Fruit fly (Drosophila melanogaster) whole organism, embryonic: ENCODE data around the gene abs.

Experiments
- B-H1 ChIP-seq: fragments of 200-800 bp; sonication (Bioruptor generic); IDR thresholded peaks from 3 replicates; pipeline ENCODE4 v1.3.6; 2022; ENCODE audit warnings: missing biosample characterization, missing genetic modification characterization
- Bteb2 ChIP-seq: fragments of 200-800 bp; sonication (Bioruptor generic); optimal IDR thresholded peaks from 2 replicates; lab custom pipeline; 2016; ENCODE audit warnings: missing biosample characterization, missing genetic modification characterization
- C15 ChIP-seq: fragments of 200-800 bp; sonication (Bioruptor generic); IDR thresholded peaks from 3 replicates; pipeline ENCODE4 v1.3.6; 2022; ENCODE audit warnings: missing biosample characterization, missing genetic modification characterization
- CG10959 ChIP-seq: fragments of 200-800 bp; sonication (Bioruptor generic); IDR thresholded peaks from 2 replicates; pipeline ENCODE4 v1.3.6; 2022; ENCODE audit warnings: missing biosample characterization, missing genetic modification characterization
- CG10979 ChIP-seq: fragments of 200-800 bp; sonication (Bioruptor generic); optimal IDR thresholded peaks from 2 replicates; lab custom pipeline; 2018; ENCODE audit warnings: missing biosample characterization, mild to moderate bottlenecking, missing genetic modification characterization, moderate library complexity
- CG11456 ChIP-seq: fragments of 200-800 bp; sonication (Bioruptor generic); IDR thresholded peaks from 3 replicates; pipeline ENCODE4 v1.3.6; 2022; ENCODE audit warnings: missing biosample characterization, missing genetic modification characterization
- CG15269 ChIP-seq: fragments of 200-800 bp; sonication (Bioruptor generic); optimal IDR thresholded peaks from 2 replicates; lab custom pipeline; 2018; ENCODE audit warnings: missing biosample characterization, mild to moderate bottlenecking, missing genetic modification characterization, moderate library complexity
- CG16779 ChIP-seq: fragments of 200-800 bp; sonication (Bioruptor generic); IDR thresholded peaks from 2 replicates; pipeline ENCODE4 v1.3.6; 2022; ENCODE audit warnings: missing biosample characterization, missing genetic modification characterization
- CG17186 ChIP-seq: fragments of 200-800 bp; sonication (Bioruptor generic); optimal IDR thresholded peaks from 3 replicates; lab custom pipeline; 2017; ENCODE audit warnings: missing biosample characterization, missing genetic modification reagents, missing genetic modification characterization
- CG3995 ChIP-seq: fragments of 200-800 bp; sonication (Bioruptor generic); optimal IDR thresholded peaks from 3 replicates; lab custom pipeline; 2016; ENCODE audit warnings: missing biosample characterization, missing genetic modification characterization
- CG4730 ChIP-seq: fragments of 200-800 bp; sonication (Bioruptor generic); IDR thresholded peaks from 2 replicates; pipeline ENCODE4 v1.3.6; 2022; ENCODE audit warnings: missing biosample characterization, missing genetic modification characterization
- CG5245 ChIP-seq: fragments of 200-800 bp; sonication (Bioruptor generic); optimal IDR thresholded peaks from 3 replicates; lab custom pipeline; 2016; ENCODE audit warnings: missing biosample characterization, missing genetic modification characterization
- CG7839 ChIP-seq: fragments of 200-800 bp; sonication (Bioruptor generic); optimal IDR thresholded peaks from 3 replicates; lab custom pipeline; 2018; ENCODE audit warnings: missing biosample characterization, mild to moderate bottlenecking, missing genetic modification characterization, moderate library complexity
- Chrac-16 ChIP-seq: fragments of 200-800 bp; sonication (Bioruptor generic); optimal IDR thresholded peaks from 3 replicates; lab custom pipeline; 2016; ENCODE audit warnings: missing biosample characterization, missing genetic modification characterization
- Dip2 ChIP-seq: fragments of 200-800 bp; sonication (Bioruptor generic); IDR thresholded peaks from 2 replicates; pipeline ENCODE4 v1.3.6; 2022; ENCODE audit warnings: missing biosample characterization, missing genetic modification characterization
- Eip74EF ChIP-seq, 2 experiments: fragments of 200-800 bp in 1 of 2; fragments of >200 bp in 1 of 2; sonication (Bioruptor generic) in 1 of 2; optimal IDR thresholded peaks; 2 replicates each; lab custom pipeline; 2017 to 2019; ENCODE audit warnings: missing biosample characterization in 2 of 2, missing genetic modification characterization in 2 of 2, mild to moderate bottlenecking in 1 of 2, moderate library complexity in 1 of 2
- HmgZ ChIP-seq: fragments of 200-800 bp; sonication (Bioruptor generic); optimal IDR thresholded peaks from 2 replicates; lab custom pipeline; 2018; ENCODE audit warnings: missing biosample characterization, mild to moderate bottlenecking, missing genetic modification characterization
- Hr51 ChIP-seq, 2 experiments: fragments of 200-800 bp; sonication (Bioruptor generic); optimal IDR thresholded peaks; 2 replicates in 1 of 2; 3 replicates in 1 of 2; lab custom pipeline; 2016 to 2018; ENCODE audit warnings: missing biosample characterization in 2 of 2, missing genetic modification characterization in 2 of 2, mild to moderate bottlenecking in 1 of 2, moderate library complexity in 1 of 2
- Jarid2 ChIP-seq: fragments of 200-800 bp; sonication (Bioruptor generic); optimal IDR thresholded peaks from 3 replicates; lab custom pipeline; 2017; ENCODE audit warnings: mild to moderate bottlenecking, missing biosample characterization, missing genetic modification reagents, missing genetic modification characterization
- NFAT ChIP-seq: fragments of 200-800 bp; sonication (Bioruptor generic); IDR thresholded peaks from 2 replicates; pipeline ENCODE4 v1.3.6; 2022; ENCODE audit warnings: missing biosample characterization, missing genetic modification characterization
- PHDP ChIP-seq: fragments of 200-800 bp; sonication (Bioruptor generic); optimal IDR thresholded peaks from 3 replicates; lab custom pipeline; 2018; ENCODE audit warnings: missing biosample characterization, mild to moderate bottlenecking, missing genetic modification characterization, moderate library complexity
- Ptx1 ChIP-seq: fragments of 200-800 bp; sonication (Bioruptor generic); IDR thresholded peaks from 2 replicates; pipeline ENCODE4 v1.3.6; 2022; ENCODE audit warnings: missing biosample characterization, missing genetic modification characterization
- Usf ChIP-seq: fragments of 200-800 bp; sonication (Bioruptor generic); optimal IDR thresholded peaks from 2 replicates; lab custom pipeline; 2017; ENCODE audit warnings: missing genotype, missing biosample characterization, missing genetic modification characterization
- bcd ChIP-seq: fragments of 200-800 bp; sonication (Bioruptor generic); optimal IDR thresholded peaks from 2 replicates; lab custom pipeline; 2017; ENCODE audit warnings: missing biosample characterization, mild to moderate bottlenecking, missing genetic modification characterization
- chn ChIP-seq: fragments of 200-800 bp; sonication (Bioruptor generic); optimal IDR thresholded peaks from 2 replicates; lab custom pipeline; 2016; ENCODE audit warnings: missing biosample characterization, missing genetic modification characterization
- dm ChIP-seq: fragments of 200-800 bp; sonication (Bioruptor generic); optimal IDR thresholded peaks from 3 replicates; lab custom pipeline; 2016; ENCODE audit warnings: missing biosample characterization, missing genetic modification characterization
- dmrt99B ChIP-seq: fragments of 200-800 bp; sonication (Bioruptor generic); optimal IDR thresholded peaks from 2 replicates; lab custom pipeline; 2018; ENCODE audit warnings: missing biosample characterization, mild to moderate bottlenecking, missing genetic modification characterization, moderate library complexity
- ems ChIP-seq: fragments of 200-800 bp; sonication (Bioruptor generic); optimal IDR thresholded peaks from 3 replicates; lab custom pipeline; 2016; ENCODE audit warnings: missing biosample characterization, missing genetic modification characterization
- esg ChIP-seq: fragments of 200-800 bp; sonication (Bioruptor generic); conservative IDR thresholded peaks from 2 replicates; pipeline ENCODE4 v1.3.6; 2022; ENCODE audit warnings: missing biosample characterization, missing genetic modification characterization
- fd96Cb ChIP-seq: fragments of 200-800 bp; sonication (Bioruptor generic); optimal IDR thresholded peaks from 2 replicates; lab custom pipeline; 2018; ENCODE audit warnings: missing biosample characterization, mild to moderate bottlenecking, missing genetic modification characterization, moderate library complexity
- grau ChIP-seq: fragments of 200-800 bp; optimal IDR thresholded peaks from 3 replicates; lab custom pipeline; 2019; ENCODE audit warnings: missing biosample characterization, mild to moderate bottlenecking, missing genetic modification characterization, moderate library complexity
- gsb ChIP-seq: fragments of 200-800 bp; sonication (Bioruptor generic); IDR thresholded peaks from 2 replicates; pipeline ENCODE4 v1.3.6; 2022; ENCODE audit warnings: missing biosample characterization, missing genetic modification characterization
- hbn ChIP-seq: fragments of 200-800 bp; sonication (Bioruptor generic); IDR thresholded peaks from 2 replicates; pipeline ENCODE4 v1.3.6; 2022; ENCODE audit warnings: missing biosample characterization, missing genetic modification characterization; ENCODE audit not compliant: partially characterized antibody
- insv ChIP-seq, 2 experiments: fragments of 200-800 bp; sonication (Bioruptor generic); optimal IDR thresholded peaks; 3 replicates each; lab custom pipeline; 2016 to 2018; ENCODE audit warnings: missing biosample characterization in 2 of 2, missing genetic modification characterization in 2 of 2
- inv ChIP-seq: fragments of 200-800 bp; sonication (Bioruptor generic); IDR thresholded peaks from 2 replicates; pipeline ENCODE4 v1.3.6; 2022; ENCODE audit warnings: missing biosample characterization, missing genetic modification characterization; ENCODE audit not compliant: partially characterized antibody
- jing ChIP-seq: fragments of 200-800 bp; sonication (Bioruptor generic); optimal IDR thresholded peaks from 2 replicates; lab custom pipeline; 2018; ENCODE audit warnings: missing biosample characterization, mild to moderate bottlenecking, missing genetic modification characterization
- nerfin-2 ChIP-seq: fragments of 200-800 bp; sonication (Bioruptor generic); IDR thresholded peaks from 2 replicates; pipeline ENCODE4 v1.3.6; 2022; ENCODE audit warnings: missing biosample characterization, missing genetic modification characterization; ENCODE audit not compliant: partially characterized antibody
- peb ChIP-seq: fragments of 200-800 bp; sonication (Bioruptor generic); IDR thresholded peaks from 2 replicates; pipeline ENCODE4 v1.3.6; 2022; ENCODE audit warnings: missing biosample characterization, missing genetic modification characterization
- pfk ChIP-seq: fragments of 200-800 bp; sonication (Bioruptor generic); optimal IDR thresholded peaks from 2 replicates; lab custom pipeline; 2018; ENCODE audit warnings: missing biosample characterization, mild to moderate bottlenecking, missing genetic modification characterization, moderate library complexity
- pnt ChIP-seq: fragments of 200-800 bp; sonication (Bioruptor generic); optimal IDR thresholded peaks from 3 replicates; lab custom pipeline; 2016; ENCODE audit warnings: missing biosample characterization, missing genetic modification characterization
- run ChIP-seq: fragments of 200-800 bp; sonication (Bioruptor generic); optimal IDR thresholded peaks from 3 replicates; lab custom pipeline; 2018; ENCODE audit warnings: missing biosample characterization, mild to moderate bottlenecking, missing genetic modification characterization
- sens-2 ChIP-seq: fragments of 200-800 bp; sonication (Bioruptor generic); IDR thresholded peaks from 2 replicates; pipeline ENCODE4 v1.3.6; 2022; ENCODE audit warnings: missing biosample characterization, missing genetic modification characterization
- sim ChIP-seq: fragments of 200-800 bp; sonication (Bioruptor generic); IDR thresholded peaks from 2 replicates; pipeline ENCODE4 v1.3.6; 2022; ENCODE audit warnings: missing biosample characterization, missing genetic modification characterization
- tin ChIP-seq: fragments of 200-800 bp; sonication (Bioruptor generic); optimal IDR thresholded peaks from 3 replicates; lab custom pipeline; 2016; ENCODE audit warnings: missing biosample characterization, missing genetic modification characterization
- tup ChIP-seq: fragments of 200-800 bp; sonication (Bioruptor generic); optimal IDR thresholded peaks from 2 replicates; lab custom pipeline; 2016; ENCODE audit warnings: missing biosample characterization, mild to moderate bottlenecking, missing genetic modification characterization, moderate library complexity
- tx ChIP-seq: fragments of 200-800 bp; sonication (Bioruptor generic); optimal IDR thresholded peaks from 2 replicates; lab custom pipeline; 2016; ENCODE audit warnings: missing biosample characterization, missing genetic modification characterization
- vnd ChIP-seq: fragments of 200-800 bp; sonication (Bioruptor generic); IDR thresholded peaks from 3 replicates; pipeline ENCODE4 v1.3.6; 2022; ENCODE audit warnings: missing biosample characterization, missing genetic modification characterization; ENCODE audit not compliant: partially characterized antibody
- wdn ChIP-seq: fragments of 200-800 bp; sonication (Bioruptor generic); IDR thresholded peaks from 2 replicates; pipeline ENCODE4 v1.3.6; 2022; ENCODE audit warnings: missing biosample characterization, missing genetic modification characterization

The abs gene

DNA sequence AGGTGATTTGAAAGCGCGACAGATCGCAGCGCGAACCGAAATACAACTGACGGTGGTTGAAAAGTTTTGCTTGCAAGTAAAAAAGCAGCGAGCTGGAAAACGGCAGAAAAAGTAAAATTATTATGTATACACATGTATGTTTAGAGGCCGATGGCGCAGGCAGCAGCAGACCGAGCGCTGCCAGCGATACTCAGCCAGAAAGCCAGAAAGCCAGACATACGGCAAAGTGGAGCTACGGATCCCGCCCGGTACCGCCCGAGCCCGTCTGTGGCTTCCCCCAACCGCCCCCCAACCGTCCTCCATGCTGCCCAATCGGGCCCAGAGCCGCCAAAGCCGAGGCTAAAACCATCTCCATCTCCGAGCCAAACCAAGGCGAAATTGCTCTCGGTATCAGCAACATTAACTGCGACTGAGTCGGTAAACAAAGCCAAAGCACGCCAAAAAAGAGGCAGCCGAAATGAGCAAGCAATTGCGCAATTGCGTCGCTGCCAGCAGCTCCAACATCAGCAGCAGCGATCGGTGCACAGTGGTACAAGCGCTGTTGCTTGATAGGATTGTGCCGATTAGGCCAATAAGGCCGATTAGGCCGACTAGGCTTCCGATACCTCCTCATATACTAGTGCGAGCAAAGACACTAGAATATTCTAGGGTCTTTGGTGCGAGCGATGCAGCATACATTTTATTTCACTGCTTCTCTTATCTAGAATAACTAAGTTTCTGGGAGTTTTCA, 17.4 kb upstream of the abs start, which contains the start of gene CG14636 (continued):
- TF ChIP-seq run (tag; lab: Kevin White, UChicago) (peak; percentile 34), Hr51 (GFP tag; optimal IDR thresholded peaks at IDR 0.05; lab: Kevin White, UChicago) (peak in 1 of 2 experiments; percentile 86), Dip2 (GFP tag; lab: Robert Waterston, UW) (0 out of 2 replicates have a peak, but pooled peaks have one; percentile 17), CG10959 (GFP tag; lab: Robert Waterston, UW) (no peak), grau (tag; lab: Kevin White, UChicago) (peak; percentile 75), nerfin-2 (0 out of 2 replicates have a peak, but pooled peaks have one; percentile 32), Jarid2 (GFP tag; lab: Kevin White, UChicago) (peak; percentile 30), vnd (GFP tag; lab: Robert Waterston, UW) (0 out of 3 replicates have a peak, but pooled peaks have one; percentile 24), sens-2 (no peak), CG5245 (GFP tag; lab: Kevin White, UChicago) (peak; percentile 25), Usf (peak; percentile 28), fd96Cb (tag; lab: Kevin White, UChicago) (peak; percentile 40), chn (GFP tag; lab: Kevin White, UChicago) (peak; percentile 21), sim (GFP tag; lab: Robert Waterston, UW) (peak; percentile 42; the same call in 1 of the 2 replicates), tup (no peak), dm (GFP tag; lab: Kevin White, UChicago) (peak; percentile 21), tin (GFP tag; lab: Kevin White, UChicago) (peak; percentile 48), pfk (GFP tag; lab: Kevin White, UChicago) (no peak), CG16779 (GFP tag; lab: Robert Waterston, UW) (0 out of 2 replicates have a peak, but pooled peaks have one; percentile 57), hbn (GFP tag; lab: Robert Waterston, UW) (no peak), peb (GFP tag; lab: Robert Waterston, UW) (peak; percentile 57), CG11456 (GFP tag; lab: Robert Waterston, UW) (peak; percentile 72; the same call in 2 of the 3 replicates), dmrt99B (tag; lab: Kevin White, UChicago) (peak; percentile 82), CG4730 (GFP tag; lab: Robert Waterston, UW) (peak; percentile 55), insv (GFP tag; optimal IDR thresholded peaks at IDR 0.05; lab: Kevin White, UChicago) (no peak), gsb (GFP tag; lab: Robert Waterston, UW) (peak; percentile 67), NFAT (GFP tag; lab: Robert Waterston, UW) (peak; percentile 67), CG7839 (tag; lab: Kevin White, UChicago) (peak; percentile 78), HmgZ (peak; percentile 79), CG17186 (GFP tag; lab: Kevin White, UChicago) (no peak), Eip74EF (GFP tag; optimal IDR thresholded peaks at IDR 0.05; lab: Kevin White, UChicago) (peak in 1 of 2 experiments; percentile 25), Ptx1 (peak; percentile 89), ems (GFP tag; lab: Kevin White, UChicago) (peak; percentile 49), wdn (GFP tag; lab: Robert Waterston, UW) (peak; percentile 55; the same call in 1 of the 2 replicates), CG3995 (peak; percentile 12), Bteb2 (GFP tag; lab: Kevin White, UChicago) (peak; percentile 50), PHDP (tag; lab: Kevin White, UChicago) (peak; percentile 69), Chrac-16 (peak; percentile 63), CG15269 (tag; lab: Kevin White, UChicago) (peak; percentile 83), pnt (peak; percentile 73), esg (GFP tag; lab: Robert Waterston, UW) (peak; percentile 77), C15 (GFP tag; lab: Robert Waterston, UW) (peak; percentile 71; the same call in 1 of the 3 replicates), inv (GFP tag; lab: Robert Waterston, UW) (no peak; the same call in 1 of the 2 replicates), tx (peak; percentile 72), bcd (GFP tag; lab: Kevin White, UChicago) (peak; percentile 71), jing (GFP tag; lab: Kevin White, UChicago) (peak; percentile 58), CG10979 (tag; lab: Kevin White, UChicago) (no peak), B-H1 (GFP tag; lab: Robert Waterston, UW) (peak; percentile 60)
